Worm (Caenorhabditis elegans): ENCODE data around the gene Y43H11AL.1.

DNA sequence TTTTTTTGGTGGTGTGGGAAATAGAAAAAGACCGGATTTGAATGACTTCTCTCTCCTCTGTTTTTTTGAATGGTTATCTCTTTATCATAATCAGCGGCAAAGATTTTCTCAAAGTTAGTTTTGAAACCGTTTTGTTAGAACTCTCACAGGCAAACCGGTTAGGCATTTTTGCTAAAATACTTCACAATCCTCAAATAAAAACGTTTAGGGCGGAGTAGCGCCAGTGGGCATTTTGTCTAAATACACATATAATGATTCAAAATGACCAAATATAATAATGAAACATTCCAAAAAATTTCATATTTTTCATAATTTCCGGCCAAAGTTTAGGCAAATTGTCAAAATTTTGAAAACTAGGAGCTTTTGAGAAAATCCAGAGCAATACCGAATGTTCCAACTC is 56.7 kb downstream of the Y43H11AL.1 start, which contains the start of gene T01D1.3:
- TF ChIP-seq pes-1 (GFP tag; IDR thresholded peaks at IDR 0.05) (no peak), hnd-1 (tag; optimal IDR thresholded peaks at IDR 0.05) (no peak), ama-1 (optimal IDR thresholded peaks at IDR 0.05) (no peak), tbx-37 (GFP tag; conservative IDR thresholded peaks at IDR 0.05) (no peak), flt-1 (GFP tag; IDR thresholded peaks at IDR 0.05) (no peak), ceh-36 (tag; optimal IDR thresholded peaks at IDR 0.05) (no peak), hmg-4 (GFP tag; optimal IDR thresholded peaks at IDR 0.05) (no peak), hmbx-1 (tag; optimal IDR thresholded peaks at IDR 0.05) (no peak)
